Worm (Caenorhabditis elegans) whole organism, L1 larva: ENCODE results near the gene rpb-4.

Experiments used
- egl-27 ChIP-seq, 2 experiments: fragments of 150-350 bp in 1 of 2; sonication (generic microtip); optimal IDR thresholded peaks; 3 replicates each; lab custom pipeline; 2017 to 2018; ENCODE audit warnings: missing biosample characterization in 2 of 2, missing genetic modification characterization in 2 of 2, missing genetic modification reagents in 2 of 2
- zip-4 ChIP-seq: fragments of 200-800 bp; sonication (Bioruptor generic); optimal IDR thresholded peaks from 2 replicates; lab custom pipeline; 2018; ENCODE audit warnings: mild to moderate bottlenecking, missing genetic modification characterization, moderate library complexity, missing compliant biosample characterization

ce11 chrII:7381947-7382346 is 7.7 kb downstream of the rpb-4 start:
- TF ChIP-seq zip-4 (GFP tag; lab: Kevin White, UChicago): no peak
- TF ChIP-seq egl-27 (tag; optimal IDR thresholded peaks at IDR 0.05; lab: Kevin White, UChicago): no peak
